Fruit fly (Drosophila melanogaster) S2 (cell line): ENCODE results near the gene scf.

Experiments
- CG8478 ChIP-seq: fragments of >200 bp; optimal IDR thresholded peaks from 2 replicates; lab custom pipeline; 2018
- CTCF ChIP-seq, 2 experiments: fragments of >200 bp; optimal IDR thresholded peaks; 2 replicates each; lab custom pipeline; 2018

DNA sequence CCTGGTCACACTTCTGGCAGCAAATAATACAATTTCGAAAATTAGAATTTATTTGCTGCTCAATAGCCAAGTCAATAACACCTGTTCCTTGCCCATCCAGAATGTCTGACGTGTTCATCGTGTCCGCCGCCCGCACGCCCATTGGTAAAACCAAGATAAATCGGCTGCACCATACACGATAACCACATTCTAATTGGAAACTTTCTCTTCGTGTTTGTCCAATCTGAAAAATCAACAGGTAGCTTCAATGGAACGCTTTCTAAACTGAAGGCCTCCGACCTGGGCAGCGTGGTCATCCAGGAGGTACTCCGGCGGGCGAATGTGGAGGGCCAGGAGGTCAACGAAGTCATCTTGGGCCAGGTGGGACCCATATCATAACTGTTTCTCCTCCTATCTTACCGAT, 4.5 kb downstream of the scf start:
- no peak for TF ChIP-seq CG8478
- no peak for TF ChIP-seq CTCF (optimal IDR thresholded peaks at IDR 0.05; lab: Kevin White, UChicago)
